Fruit fly (Drosophila melanogaster) whole organism, wandering third instar larva: ENCODE data around the gene CG14618.

Experiments used
- Abd-B ChIP-seq: fragments of >200 bp; optimal IDR thresholded peaks from 2 replicates; lab custom pipeline; 2017; ENCODE audit warnings: missing biosample characterization, missing genetic modification characterization
- CG9705 ChIP-seq: fragments of 200-800 bp; sonication (Bioruptor generic); optimal IDR thresholded peaks from 2 replicates; lab custom pipeline; 2018; ENCODE audit warnings: missing biosample characterization, mild to moderate bottlenecking, missing genetic modification characterization
- CrebA ChIP-seq: fragments of 200-800 bp; sonication (Bioruptor generic); optimal IDR thresholded peaks from 2 replicates; lab custom pipeline; 2016; ENCODE audit warnings: missing biosample characterization, mild to moderate bottlenecking, missing genetic modification characterization, borderline replicate concordance
- Dfd ChIP-seq: fragments of >200 bp; optimal IDR thresholded peaks from 2 replicates; lab custom pipeline; 2017; ENCODE audit warnings: missing biosample characterization, missing genetic modification characterization
- Dif ChIP-seq: fragments of 200-275, 200-300 bp; sonication (Bioruptor generic); optimal IDR thresholded peaks from 2 replicates; lab custom pipeline; 2018; ENCODE audit warnings: missing biosample characterization, missing genetic modification characterization; ENCODE audit not compliant: partially characterized antibody
- GATAd ChIP-seq: sonication (Bioruptor generic); optimal IDR thresholded peaks from 2 replicates; lab custom pipeline; 2016; ENCODE audit warnings: missing biosample characterization, missing genetic modification characterization
- HLH106 ChIP-seq: fragments of 200-800 bp; optimal IDR thresholded peaks from 3 replicates; lab custom pipeline; 2019; ENCODE audit warnings: missing biosample characterization, mild to moderate bottlenecking, missing genetic modification characterization, moderate library complexity
- Hnf4 ChIP-seq: fragments of 200-800 bp; sonication (Bioruptor generic); optimal IDR thresholded peaks from 2 replicates; lab custom pipeline; 2016; ENCODE audit warnings: missing biosample characterization, mild to moderate bottlenecking, missing genetic modification characterization
- Hr78 ChIP-seq: fragments of >200 bp; optimal IDR thresholded peaks from 2 replicates; lab custom pipeline; 2017; ENCODE audit warnings: missing biosample characterization, missing genetic modification characterization
- Hr83 ChIP-seq: fragments of 200-300 bp; sonication (Bioruptor generic); optimal IDR thresholded peaks from 2 replicates; lab custom pipeline; 2016; ENCODE audit warnings: missing biosample characterization, mild to moderate bottlenecking, missing genetic modification characterization, moderate library complexity; ENCODE audit not compliant: poor library complexity, severe bottlenecking
- Jra ChIP-seq: sonication (Bioruptor generic); optimal IDR thresholded peaks from 2 replicates; lab custom pipeline; 2016; ENCODE audit warnings: missing biosample characterization, missing genetic modification characterization
- Mio ChIP-seq: sonication (Bioruptor generic); optimal IDR thresholded peaks from 2 replicates; lab custom pipeline; 2016; ENCODE audit warnings: missing biosample characterization, missing genetic modification characterization
- Myc ChIP-seq: fragments of >200 bp; optimal IDR thresholded peaks from 2 replicates; lab custom pipeline; 2017
- N ChIP-seq: fragments of >200 bp; optimal IDR thresholded peaks from 2 replicates; lab custom pipeline; 2018; ENCODE audit warnings: missing biosample characterization, missing external identifiers, missing genetic modification characterization
- OdsH ChIP-seq: fragments of 200-800 bp; sonication (Bioruptor generic); optimal IDR thresholded peaks from 2 replicates; lab custom pipeline; 2016; ENCODE audit warnings: missing biosample characterization, mild to moderate bottlenecking, missing genetic modification characterization
- Sp1 ChIP-seq: fragments of 200-800 bp; sonication (Bioruptor generic); optimal IDR thresholded peaks from 3 replicates; lab custom pipeline; 2019; ENCODE audit warnings: missing biosample characterization, mild to moderate bottlenecking, missing genetic modification characterization, moderate library complexity
- Vsx2 ChIP-seq: fragments of 200-300, 225-300 bp; sonication (Bioruptor generic); optimal IDR thresholded peaks from 2 replicates; lab custom pipeline; 2018; ENCODE audit warnings: missing biosample characterization, missing genetic modification characterization; ENCODE audit not compliant: partially characterized antibody
- br ChIP-seq: fragments of 200-800 bp; sonication (Bioruptor generic); optimal IDR thresholded peaks from 2 replicates; lab custom pipeline; 2016; ENCODE audit warnings: missing biosample characterization, missing genetic modification characterization
- brk ChIP-seq: fragments of 200-800 bp; sonication (Bioruptor generic); optimal IDR thresholded peaks from 2 replicates; lab custom pipeline; 2016; ENCODE audit warnings: missing biosample characterization, mild to moderate bottlenecking, missing genetic modification characterization
- dl ChIP-seq, 2 experiments: fragments of 175-275, 200-275 bp in 1 of 2; fragments of 200-275 bp in 1 of 2; sonication (Bioruptor generic); optimal IDR thresholded peaks; lab custom pipeline; 2018; ENCODE audit warnings: mild to moderate bottlenecking in 2 of 2, missing biosample characterization in 2 of 2, missing genetic modification characterization in 2 of 2, moderate library complexity in 2 of 2; ENCODE audit not compliant: partially characterized antibody in 2 of 2, insufficient read depth in 1 of 2
- dsf ChIP-seq: sonication (Bioruptor generic); optimal IDR thresholded peaks from 2 replicates; lab custom pipeline; 2016; ENCODE audit warnings: missing biosample characterization, missing genetic modification characterization, borderline replicate concordance
- ey ChIP-seq: fragments of 200-800 bp; sonication (Bioruptor generic); optimal IDR thresholded peaks from 2 replicates; lab custom pipeline; 2016; ENCODE audit warnings: missing biosample characterization, missing genetic modification characterization
- foxo ChIP-seq, 2 experiments: fragments of 200-800 bp; sonication (Bioruptor generic); optimal IDR thresholded peaks; 2 replicates in 1 of 2; 3 replicates in 1 of 2; lab custom pipeline; 2016 to 2017; ENCODE audit warnings: missing biosample characterization in 2 of 2, missing genetic modification characterization in 2 of 2
- h ChIP-seq: fragments of 200-800 bp; sonication (Bioruptor generic); optimal IDR thresholded peaks from 3 replicates; lab custom pipeline; 2016; ENCODE audit warnings: missing biosample characterization, mild to moderate bottlenecking, missing genetic modification characterization
- jim ChIP-seq: fragments of 175-275, 200-325 bp; sonication (Bioruptor generic); optimal IDR thresholded peaks from 2 replicates; lab custom pipeline; 2016; ENCODE audit warnings: missing biosample characterization, mild to moderate bottlenecking, missing genetic modification characterization
- lola ChIP-seq: fragments of >200 bp; optimal IDR thresholded peaks from 2 replicates; lab custom pipeline; 2017; ENCODE audit warnings: missing biosample characterization, missing genetic modification characterization
- pan ChIP-seq: fragments of >200 bp; optimal IDR thresholded peaks from 2 replicates; lab custom pipeline; 2017
- psq ChIP-seq: fragments of 200-800 bp; sonication (Bioruptor generic); optimal IDR thresholded peaks from 3 replicates; lab custom pipeline; 2017; ENCODE audit warnings: missing biosample characterization, mild to moderate bottlenecking, missing genetic modification characterization, moderate library complexity
- sage ChIP-seq: fragments of 200-800 bp; sonication (Bioruptor generic); optimal IDR thresholded peaks from 2 replicates; lab custom pipeline; 2016; ENCODE audit warnings: missing biosample characterization, mild to moderate bottlenecking, missing genetic modification characterization
- sv ChIP-seq: fragments of 200-800 bp; sonication (Bioruptor generic); optimal IDR thresholded peaks from 3 replicates; lab custom pipeline; 2016; ENCODE audit warnings: missing biosample characterization, missing genetic modification characterization
- tai ChIP-seq: sonication (Bioruptor generic); optimal IDR thresholded peaks from 2 replicates; lab custom pipeline; 2016; ENCODE audit warnings: missing biosample characterization, missing genetic modification characterization
- usp ChIP-seq: fragments of >200 bp; optimal IDR thresholded peaks from 2 replicates; lab custom pipeline; 2017; ENCODE audit warnings: missing biosample characterization, missing genetic modification characterization
- woc ChIP-seq: sonication (Bioruptor generic); optimal IDR thresholded peaks from 2 replicates; lab custom pipeline; 2016; ENCODE audit warnings: missing biosample characterization, mild to moderate bottlenecking, missing genetic modification characterization

Gene CG14618

DNA sequence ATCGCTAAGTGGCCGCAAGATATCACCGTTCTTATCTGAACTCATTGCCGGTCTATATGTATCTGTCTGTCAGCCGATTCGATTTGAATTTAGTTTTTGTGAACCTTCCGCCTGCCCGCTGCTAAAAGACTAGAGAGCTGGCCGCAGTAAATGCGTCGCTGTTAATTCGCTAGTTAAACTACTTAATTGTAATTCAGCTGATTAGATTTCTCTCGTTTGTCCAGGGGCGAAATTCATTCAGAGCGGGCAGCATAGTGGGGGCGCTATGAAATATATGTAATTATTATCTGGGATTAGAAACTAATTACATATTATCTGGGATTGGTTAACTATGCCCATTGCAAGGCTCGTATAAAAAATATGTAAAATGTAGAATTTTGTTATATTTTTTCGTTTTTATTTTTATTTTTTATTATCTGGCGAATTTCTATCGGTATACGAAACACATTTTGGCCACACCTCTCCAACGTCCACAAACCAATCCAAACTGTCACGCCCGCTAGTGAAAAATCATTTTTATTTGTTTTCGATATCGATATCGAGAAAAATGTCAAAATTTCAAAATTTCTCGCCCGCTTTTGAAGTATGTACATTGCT lies 24.2 kb upstream of the CG14618 start, which contains the start of the genes CG14615 and tilB:
TSS of gene CG14615 (minus strand) at position 301 of the 597 bp plus-strand sequence.
TSS of gene tilB (plus strand) at position 547 of the 597 bp plus-strand sequence.
- TF ChIP-seq HLH106 (tag; lab: Kevin White, UChicago) (no peak), Hr78 (no peak), Dif (no peak), Sp1 (GFP tag; lab: Kevin White, UChicago) (no peak), sage (GFP tag; lab: Kevin White, UChicago) (no peak), usp (GFP tag; lab: Kevin White, UChicago) (no peak), Myc (lab: Kevin White, UChicago) (no peak), Mio (no peak), GATAd (GFP tag; lab: Kevin White, UChicago) (no peak), Abd-B (GFP tag; lab: Kevin White, UChicago) (no peak), foxo (GFP tag; optimal IDR thresholded peaks at IDR 0.05; lab: Kevin White, UChicago) (no peak), psq (GFP tag; lab: Kevin White, UChicago) (no peak), dsf (GFP tag; lab: Kevin White, UChicago) (no peak), Vsx2 (no peak), jim (GFP tag; lab: Kevin White, UChicago) (no peak), pan (no peak), Jra (no peak), ey (GFP tag; lab: Kevin White, UChicago) (no peak), Hr83 (GFP tag; lab: Kevin White, UChicago) (no peak), br (GFP tag; lab: Kevin White, UChicago) (no peak)

- TF ChIP-seq Dfd (GFP tag; lab: Kevin White, UChicago) (no peak), Hnf4 (GFP tag; lab: Kevin White, UChicago) (no peak), sage (GFP tag; lab: Kevin White, UChicago) (no peak)
These were observed 18.5 kb upstream of the CG14618 start, which contains the start of gene wap for dm6 chrX:22455023-22455422. Gene wap (minus strand): TSS chrX:22455422.

- no peak for TF ChIP-seq dsf (GFP tag; lab: Kevin White, UChicago)
- TF ChIP-seq dl (GFP tag; optimal IDR thresholded peaks at IDR 0.05; lab: Kevin White, UChicago; ENCODE audit: insufficient read depth in 1 of 2, partially characterized antibody in 2 of 2): no peak
- TF ChIP-seq N: peak; percentile 68
- TF ChIP-seq Hr78: no peak
- TF ChIP-seq sage (GFP tag; lab: Kevin White, UChicago): no peak
- TF ChIP-seq CrebA: no peak
These were observed 17.9 kb upstream of the CG14618 start, which contains the start of gene Usp2 for dm6 chrX:22455509-22456179. Gene Usp2 (plus strand): TSS chrX:22455803.

DNA sequence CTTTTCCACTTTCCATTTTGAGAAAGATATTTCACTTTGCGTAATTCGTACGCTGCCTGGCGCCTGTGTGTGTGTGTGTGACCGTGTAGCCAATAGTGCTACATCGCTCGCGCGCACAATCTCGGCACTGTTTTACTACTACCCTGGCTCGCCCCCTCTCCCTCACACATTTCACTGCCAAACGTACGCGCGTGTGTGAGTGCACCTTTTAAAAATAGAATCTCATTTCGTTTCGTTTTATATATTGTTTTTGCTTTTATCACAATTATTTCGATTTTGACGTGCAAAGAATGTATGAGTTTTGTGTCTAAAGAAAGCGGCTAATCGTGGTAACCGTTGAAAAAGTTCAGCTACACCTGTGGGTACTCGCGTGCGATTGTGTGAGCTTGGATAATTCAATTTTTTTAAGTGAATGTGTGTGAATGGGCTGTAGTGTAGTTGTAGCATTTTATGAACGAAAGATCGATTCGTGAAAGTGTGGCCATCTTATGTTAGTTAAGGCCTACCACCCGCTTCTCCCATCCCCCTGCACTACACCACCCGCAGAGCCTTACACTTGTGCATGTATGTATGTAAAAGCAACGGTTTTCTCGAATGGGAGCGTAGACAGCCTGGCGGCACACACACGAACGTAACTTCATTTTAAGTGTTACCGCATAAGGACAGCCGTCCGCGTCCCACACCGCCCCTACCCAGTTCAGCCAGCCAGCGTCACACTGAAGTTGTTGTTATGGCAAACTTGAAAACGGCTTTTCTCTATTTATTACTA lies 17.1 kb upstream of the CG14618 start:
- TF ChIP-seq dl (GFP tag; optimal IDR thresholded peaks at IDR 0.05; lab: Kevin White, UChicago; ENCODE audit: insufficient read depth in 1 of 2, partially characterized antibody in 2 of 2) (no peak), foxo (GFP tag; optimal IDR thresholded peaks at IDR 0.05; lab: Kevin White, UChicago) (no peak), h (peak; percentile 42), Myc (lab: Kevin White, UChicago) (no peak), CrebA (no peak)

dm6 chrX:22461218-22461760 lies 12.2 kb upstream of the CG14618 start:
- TF ChIP-seq N (no peak), OdsH (GFP tag; lab: Kevin White, UChicago) (no peak), Myc (lab: Kevin White, UChicago) (no peak), Hr78 (no peak), lola (GFP tag; lab: Kevin White, UChicago) (no peak), HLH106 (tag; lab: Kevin White, UChicago) (no peak), woc (GFP tag; lab: Kevin White, UChicago) (no peak), sv (GFP tag; lab: Kevin White, UChicago) (no peak), tai (GFP tag; lab: Kevin White, UChicago) (no peak), CG9705 (GFP tag; lab: Kevin White, UChicago) (no peak), jim (GFP tag; lab: Kevin White, UChicago) (no peak), brk (no peak), foxo (GFP tag; optimal IDR thresholded peaks at IDR 0.05; lab: Kevin White, UChicago) (no peak), h (no peak), psq (GFP tag; lab: Kevin White, UChicago) (no peak), Hr83 (GFP tag; lab: Kevin White, UChicago) (no peak), Dfd (GFP tag; lab: Kevin White, UChicago) (no peak), dl (GFP tag; optimal IDR thresholded peaks at IDR 0.05; lab: Kevin White, UChicago; ENCODE audit: insufficient read depth in 1 of 2, partially characterized antibody in 2 of 2) (no peak)
- TF ChIP-seq, all 38 proteins: peak for 0
